Worm (Caenorhabditis elegans) whole organism, late embryonic: ENCODE results near the gene K06H7.2.

ENCODE experiments used
- C08G9.2 ChIP-seq: sonication (generic microtip); optimal IDR thresholded peaks from 2 replicates; lab custom pipeline; 2016; ENCODE audit warnings: mild to moderate bottlenecking, missing genetic modification characterization, moderate library complexity, missing compliant biosample characterization
- C38D4.7 ChIP-seq: fragments of 200-800 bp; sonication (Bioruptor generic); optimal IDR thresholded peaks from 2 replicates; lab custom pipeline; 2018; ENCODE audit warnings: mild to moderate bottlenecking, missing genetic modification characterization, moderate library complexity, missing compliant biosample characterization
- F13H6.1 ChIP-seq: sonication (generic microtip); optimal IDR thresholded peaks from 2 replicates; lab custom pipeline; 2016; ENCODE audit warnings: missing genetic modification characterization, missing compliant biosample characterization
- K09A11.1 ChIP-seq: sonication (generic microtip); optimal IDR thresholded peaks from 2 replicates; lab custom pipeline; 2017; ENCODE audit warnings: antibody characterized with exemption, mild to moderate bottlenecking, missing genetic modification characterization, missing compliant biosample characterization; ENCODE audit not compliant: insufficient read depth
- ahr-1 ChIP-seq: sonication (generic microtip); optimal IDR thresholded peaks from 2 replicates; lab custom pipeline; 2016; ENCODE audit warnings: missing genetic modification characterization, missing compliant biosample characterization
- ama-1 ChIP-seq: fragments of 150-350 bp; optimal IDR thresholded peaks from 2 replicates; lab custom pipeline; 2014
- ceh-14 ChIP-seq: sonication (generic microtip); optimal IDR thresholded peaks from 2 replicates; lab custom pipeline; 2016; ENCODE audit warnings: missing genotype, missing genetic modification characterization, missing compliant biosample characterization
- ceh-18 ChIP-seq: sonication (generic microtip); optimal IDR thresholded peaks from 2 replicates; lab custom pipeline; 2016; ENCODE audit warnings: missing genetic modification characterization, missing compliant biosample characterization
- ceh-19 ChIP-seq: fragments of 200-800 bp; sonication (Bioruptor generic); optimal IDR thresholded peaks from 2 replicates; lab custom pipeline; 2018; ENCODE audit warnings: mild to moderate bottlenecking, missing genetic modification characterization, missing compliant biosample characterization
- ceh-2 ChIP-seq: sonication (generic microtip); optimal IDR thresholded peaks from 2 replicates; lab custom pipeline; 2016; ENCODE audit warnings: missing genotype, missing genetic modification characterization, missing compliant biosample characterization
- ceh-22 ChIP-seq: sonication (generic microtip); optimal IDR thresholded peaks from 2 replicates; lab custom pipeline; 2017; ENCODE audit warnings: missing biosample characterization, missing genetic modification characterization
- ceh-31 ChIP-seq: sonication (generic microtip); optimal IDR thresholded peaks from 2 replicates; lab custom pipeline; 2016; ENCODE audit warnings: missing genetic modification characterization, missing compliant biosample characterization
- ceh-34 ChIP-seq: sonication (generic microtip); optimal IDR thresholded peaks from 2 replicates; lab custom pipeline; 2016; ENCODE audit warnings: mild to moderate bottlenecking, missing genetic modification characterization, missing compliant biosample characterization
- ceh-45 ChIP-seq: fragments of 200-800 bp; sonication (Bioruptor generic); IDR thresholded peaks from 2 replicates; pipeline ENCODE4 v1.3.6; 2022; ENCODE audit warnings: missing genetic modification reagents, missing genetic modification characterization, missing compliant biosample characterization
- ceh-6 ChIP-seq: fragments of 200-800 bp; sonication (Bioruptor generic); optimal IDR thresholded peaks from 2 replicates; lab custom pipeline; 2018; ENCODE audit warnings: mild to moderate bottlenecking, missing genetic modification characterization, missing compliant biosample characterization
- ceh-9 ChIP-seq: sonication (generic microtip); optimal IDR thresholded peaks from 2 replicates; lab custom pipeline; 2016; ENCODE audit warnings: mild to moderate bottlenecking, missing genetic modification characterization, inconsistent platforms, missing compliant biosample characterization
- dve-1 ChIP-seq: sonication (generic microtip); optimal IDR thresholded peaks from 2 replicates; lab custom pipeline; 2017; ENCODE audit warnings: antibody characterized with exemption, mild to moderate bottlenecking, missing genetic modification characterization, missing compliant biosample characterization
- elt-2 ChIP-seq: sonication (generic microtip); optimal IDR thresholded peaks from 2 replicates; lab custom pipeline; 2016; ENCODE audit warnings: missing genetic modification reagents, missing genetic modification characterization, missing compliant biosample characterization
- ets-4 ChIP-seq: sonication (generic microtip); optimal IDR thresholded peaks from 2 replicates; lab custom pipeline; 2016; ENCODE audit warnings: missing genetic modification characterization, missing compliant biosample characterization
- fax-1 ChIP-seq: sonication (generic microtip); optimal IDR thresholded peaks from 2 replicates; lab custom pipeline; 2016; ENCODE audit warnings: missing genotype, missing genetic modification characterization, missing compliant biosample characterization
- fkh-10 ChIP-seq: fragments of 150-350 bp; optimal IDR thresholded peaks from 2 replicates; lab custom pipeline; 2014; ENCODE audit warnings: missing biosample characterization, missing genetic modification reagents, missing genetic modification characterization
- fkh-6 ChIP-seq: sonication (generic microtip); optimal IDR thresholded peaks from 2 replicates; lab custom pipeline; 2016; ENCODE audit warnings: missing genetic modification characterization, missing compliant biosample characterization
- hlh-15 ChIP-seq: sonication (generic microtip); optimal IDR thresholded peaks from 2 replicates; lab custom pipeline; 2016; ENCODE audit warnings: missing genetic modification characterization, missing compliant biosample characterization
- hlh-30 ChIP-seq: sonication (generic microtip); optimal IDR thresholded peaks from 2 replicates; lab custom pipeline; 2017; ENCODE audit warnings: antibody characterized with exemption, missing genetic modification characterization, missing compliant biosample characterization; ENCODE audit not compliant: insufficient read depth
- hlh-6 ChIP-seq: sonication (generic microtip); optimal IDR thresholded peaks from 2 replicates; lab custom pipeline; 2016; ENCODE audit warnings: missing genotype, missing genetic modification characterization, missing compliant biosample characterization
- hlh-8 ChIP-seq: sonication (generic microtip); optimal IDR thresholded peaks from 2 replicates; lab custom pipeline; 2016; ENCODE audit warnings: missing genotype, missing genetic modification characterization, missing compliant biosample characterization
- lim-6 ChIP-seq: sonication (generic microtip); optimal IDR thresholded peaks from 2 replicates; lab custom pipeline; 2016; ENCODE audit warnings: missing genetic modification characterization, missing compliant biosample characterization
- mec-3 ChIP-seq: sonication (generic microtip); optimal IDR thresholded peaks from 2 replicates; lab custom pipeline; 2016; ENCODE audit warnings: borderline replicate concordance, missing genetic modification characterization, missing compliant biosample characterization
- nfya-1 ChIP-seq: sonication (generic microtip); optimal IDR thresholded peaks from 2 replicates; lab custom pipeline; 2017; ENCODE audit warnings: missing genetic modification characterization, mild to moderate bottlenecking, missing compliant biosample characterization, antibody characterized with exemption, moderate library complexity
- nhr-232 ChIP-seq: sonication (generic microtip); optimal IDR thresholded peaks from 2 replicates; lab custom pipeline; 2016; ENCODE audit warnings: missing genetic modification characterization, missing compliant biosample characterization
- npax-4 ChIP-seq: sonication (generic microtip); optimal IDR thresholded peaks from 2 replicates; lab custom pipeline; 2016; ENCODE audit warnings: missing genetic modification characterization, missing compliant biosample characterization
- odd-2 ChIP-seq: sonication (generic microtip); optimal IDR thresholded peaks from 2 replicates; lab custom pipeline; 2017; ENCODE audit warnings: antibody characterized with exemption, mild to moderate bottlenecking, missing genetic modification characterization, missing compliant biosample characterization
- pax-1 ChIP-seq: fragments of 150-350 bp; optimal IDR thresholded peaks from 2 replicates; lab custom pipeline; 2014; ENCODE audit warnings: missing biosample characterization, missing genetic modification characterization
- pha-4 ChIP-seq: fragments of 150-350 bp; optimal IDR thresholded peaks from 2 replicates; lab custom pipeline; 2018; ENCODE audit warnings: missing biosample characterization, missing genetic modification reagents, missing genetic modification characterization
- pqm-1 ChIP-seq: sonication (generic microtip); optimal IDR thresholded peaks from 2 replicates; lab custom pipeline; 2016; ENCODE audit warnings: missing genetic modification characterization, missing compliant biosample characterization
- rnt-1 ChIP-seq: sonication (generic microtip); optimal IDR thresholded peaks from 2 replicates; lab custom pipeline; 2016; ENCODE audit warnings: missing genetic modification characterization, missing compliant biosample characterization
- sdc-2 ChIP-seq: sonication (generic microtip); optimal IDR thresholded peaks from 2 replicates; lab custom pipeline; 2016; ENCODE audit warnings: missing genotype, missing genetic modification characterization, missing compliant biosample characterization
- sox-4 ChIP-seq: sonication (generic microtip); optimal IDR thresholded peaks from 2 replicates; lab custom pipeline; 2017; ENCODE audit warnings: mild to moderate bottlenecking, missing genetic modification characterization, inconsistent platforms, missing compliant biosample characterization
- tbx-2 ChIP-seq: sonication (generic microtip); optimal IDR thresholded peaks from 2 replicates; lab custom pipeline; 2016; ENCODE audit warnings: missing genetic modification characterization, missing compliant biosample characterization
- tbx-7 ChIP-seq: sonication (generic microtip); optimal IDR thresholded peaks from 2 replicates; lab custom pipeline; 2016; ENCODE audit warnings: missing genotype, missing genetic modification characterization, missing compliant biosample characterization
- unc-42 ChIP-seq: sonication (generic microtip); optimal IDR thresholded peaks from 2 replicates; lab custom pipeline; 2016; ENCODE audit warnings: missing genotype, missing genetic modification characterization, missing compliant biosample characterization
- unc-86 ChIP-seq: sonication (generic microtip); optimal IDR thresholded peaks from 2 replicates; lab custom pipeline; 2016; ENCODE audit warnings: missing genetic modification characterization, missing compliant biosample characterization
- zip-5 ChIP-seq: sonication (generic microtip); optimal IDR thresholded peaks from 2 replicates; lab custom pipeline; 2016; ENCODE audit warnings: missing genetic modification characterization, missing compliant biosample characterization
- ztf-16 ChIP-seq: sonication (generic microtip); optimal IDR thresholded peaks from 2 replicates; lab custom pipeline; 2017; ENCODE audit warnings: missing genetic modification characterization, missing compliant biosample characterization

K06H7.2 gene

ce11 chrIII:8136517-8137099, 43.2 kb downstream of the K06H7.2 start:
- no peak for TF ChIP-seq ceh-9 (tag; lab: Kevin White, UChicago)
- peak; percentile 33 for TF ChIP-seq hlh-30
- peak; percentile 24 for TF ChIP-seq ama-1 (lab: Kevin White, UChicago)
- peak; percentile 73 for TF ChIP-seq pax-1 (tag; lab: Kevin White, UChicago)
- TF ChIP-seq nfya-1 (tag; lab: Kevin White, UChicago) = peak; percentile 7
- TF ChIP-seq ceh-22 = peak; percentile 61
- TF ChIP-seq C38D4.7 (GFP tag; lab: Kevin White, UChicago) = no peak

ce11 chrIII:8137777-8138176, 44.4 kb downstream of the K06H7.2 start, which contains the start of gene hsp-12.2:
Gene hsp-12.2 (plus strand): TSS chrIII:8138077.
- TF ChIP-seq sox-4 (tag; lab: Kevin White, UChicago) = no peak
- no peak for TF ChIP-seq pha-4 (tag; lab: Kevin White, UChicago)
- TF ChIP-seq hlh-6 (tag; lab: Kevin White, UChicago) = no peak
- TF ChIP-seq fkh-6 (tag; lab: Kevin White, UChicago) = no peak
- TF ChIP-seq F13H6.1 = no peak
- TF ChIP-seq hlh-30 = no peak
- TF ChIP-seq ceh-22 = no peak
- TF ChIP-seq unc-42 (tag; lab: Kevin White, UChicago) = no peak
- no peak for TF ChIP-seq pax-1 (tag; lab: Kevin White, UChicago)
- no peak for TF ChIP-seq C38D4.7 (GFP tag; lab: Kevin White, UChicago)
- no peak for TF ChIP-seq odd-2
- TF ChIP-seq ama-1 (lab: Kevin White, UChicago) = no peak
- TF ChIP-seq C08G9.2 (tag; lab: Kevin White, UChicago) = no peak
- TF ChIP-seq zip-5 (tag; lab: Kevin White, UChicago) = no peak
- TF ChIP-seq fkh-10 (GFP tag; lab: Kevin White, UChicago) = no peak

ce11 chrIII:8142217-8142616, 48.8 kb downstream of the K06H7.2 start:
- TF ChIP-seq C38D4.7 (GFP tag; lab: Kevin White, UChicago) = no peak
- TF ChIP-seq ceh-2 (tag; lab: Kevin White, UChicago) = no peak
- no peak for TF ChIP-seq dve-1 (tag; lab: Kevin White, UChicago)

- TF ChIP-seq ceh-6 (GFP tag; lab: Kevin White, UChicago) = no peak
- peak; percentile 55 for TF ChIP-seq unc-42 (tag; lab: Kevin White, UChicago)
- TF ChIP-seq lim-6 (tag; lab: Kevin White, UChicago) = peak; percentile 63
- no peak for TF ChIP-seq K09A11.1 (tag; lab: Kevin White, UChicago)
- TF ChIP-seq hlh-8 (tag; lab: Kevin White, UChicago) = peak; percentile 81
- no peak for TF ChIP-seq npax-4 (tag; lab: Kevin White, UChicago)
- no peak for TF ChIP-seq odd-2
- TF ChIP-seq mec-3 (tag; lab: Kevin White, UChicago) = peak; percentile 17
- TF ChIP-seq nfya-1 (tag; lab: Kevin White, UChicago) = no peak
- TF ChIP-seq sdc-2 (tag; lab: Kevin White, UChicago) = peak; percentile 52
- TF ChIP-seq ceh-18 (tag; lab: Kevin White, UChicago) = peak; percentile 8
- TF ChIP-seq tbx-2 (tag; lab: Kevin White, UChicago) = peak; percentile 95
- TF ChIP-seq C08G9.2 (tag; lab: Kevin White, UChicago) = peak; percentile 96
- TF ChIP-seq hlh-6 (tag; lab: Kevin White, UChicago) = no peak
- peak; percentile 94 for TF ChIP-seq ceh-2 (tag; lab: Kevin White, UChicago)
- TF ChIP-seq ztf-16 (tag; lab: Kevin White, UChicago) = peak; percentile 30
- peak; percentile 95 for TF ChIP-seq ceh-31 (tag; lab: Kevin White, UChicago)
- peak; percentile 56 for TF ChIP-seq ahr-1 (tag; lab: Kevin White, UChicago)
- peak; percentile 2 for TF ChIP-seq hlh-15 (tag; lab: Kevin White, UChicago)
- peak; percentile 2 for TF ChIP-seq ceh-14 (tag; lab: Kevin White, UChicago)
- TF ChIP-seq ets-4 (tag; lab: Kevin White, UChicago) = peak; percentile 84
- TF ChIP-seq hlh-30 = no peak
- no peak for TF ChIP-seq ceh-19 (GFP tag; lab: Kevin White, UChicago)
- TF ChIP-seq zip-5 (tag; lab: Kevin White, UChicago) = peak; percentile 88
- peak; percentile 98 for TF ChIP-seq tbx-7 (tag; lab: Kevin White, UChicago)
- TF ChIP-seq ceh-34 (tag; lab: Kevin White, UChicago) = no peak
- TF ChIP-seq F13H6.1 = peak; percentile 52
- TF ChIP-seq fax-1 (tag; lab: Kevin White, UChicago) = peak; percentile 74
- TF ChIP-seq rnt-1 (tag; lab: Kevin White, UChicago) = peak; percentile 71
- peak; percentile 29 for TF ChIP-seq unc-86
- peak; percentile 85 for TF ChIP-seq elt-2 (tag; lab: Kevin White, UChicago)
- peak; percentile 4 for TF ChIP-seq pqm-1 (tag; lab: Kevin White, UChicago)
- TF ChIP-seq nhr-232 (tag; lab: Kevin White, UChicago) = no peak
- no peak for TF ChIP-seq ceh-45
- TF ChIP-seq fkh-6 (tag; lab: Kevin White, UChicago) = peak; percentile 64
These were observed 51.2 kb downstream of the K06H7.2 start, which contains the start of the genes C14B9.8 and mrpl-18 for ce11 chrIII:8144574-8145065. Gene C14B9.8 (minus strand): TSS chrIII:8144629. Gene mrpl-18 (plus strand): TSS chrIII:8145015.
